Worm (Caenorhabditis elegans): ENCODE measurements around the gene Y69A2AR.1.
A peak's percentile ranks its signal among the peaks of the same experiment; 100 is the strongest.

Y69A2AR.1 gene

DNA sequence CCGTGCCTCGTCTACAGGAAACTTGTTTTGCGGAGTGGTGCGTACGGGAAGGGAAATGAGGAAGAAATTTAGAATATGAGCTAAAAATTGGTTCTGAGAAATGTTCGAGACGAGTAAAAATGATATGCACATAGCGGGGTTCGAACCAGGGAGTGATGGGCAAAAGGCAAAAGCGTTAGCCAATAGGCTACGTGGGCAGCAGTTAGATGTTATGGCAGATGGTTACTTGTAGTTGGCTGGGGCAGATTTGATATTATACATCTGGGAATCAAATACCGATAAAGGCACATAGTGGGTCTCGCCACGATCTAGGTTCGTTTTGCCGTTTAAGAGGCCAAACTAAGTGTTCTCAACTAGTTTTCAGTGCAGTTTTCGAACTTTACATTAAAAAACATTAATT lies 9.5 kb upstream of the Y69A2AR.1 start (continued):
- TF ChIP-seq egl-44 (GFP tag; IDR thresholded peaks at IDR 0.05) (no peak), F57C9.4 (tag; optimal IDR thresholded peaks at IDR 0.05) (no peak), hmg-20 (GFP tag; IDR thresholded peaks at IDR 0.05) (no peak), madf-10 (tag; optimal IDR thresholded peaks at IDR 0.05) (peak; percentile 38), nhr-179 (tag; optimal IDR thresholded peaks at IDR 0.05) (no peak)

DNA sequence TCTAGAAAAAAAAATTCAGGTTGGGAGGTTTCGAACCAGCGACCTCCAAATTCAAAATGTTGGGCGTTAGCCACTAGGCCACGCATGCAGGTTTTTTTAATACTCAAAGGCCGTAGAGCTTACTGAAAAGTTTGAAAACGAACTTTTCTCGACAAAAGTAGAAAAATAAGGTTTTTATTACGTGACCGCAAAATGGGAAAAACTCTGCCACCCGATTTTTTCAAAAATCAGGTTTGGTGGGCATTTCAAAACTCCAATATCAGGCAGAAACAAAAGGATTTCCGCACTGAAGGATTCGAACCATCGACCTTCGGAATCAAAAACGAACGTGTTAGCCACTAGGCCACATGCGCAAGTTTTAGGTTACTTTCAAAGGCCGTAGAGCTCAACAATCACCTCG lies 8.1 kb upstream of the Y69A2AR.1 start:
- TF ChIP-seq zim-3 (tag; optimal IDR thresholded peaks at IDR 0.05) (no peak), dpff-1 (tag; optimal IDR thresholded peaks at IDR 0.05) (no peak), lsy-27 (tag; optimal IDR thresholded peaks at IDR 0.05; ENCODE audit: borderline replicate concordance, insufficient read depth) (no peak), mel-28 (tag; optimal IDR thresholded peaks at IDR 0.05; ENCODE audit: borderline replicate concordance) (no peak), nhr-80 (tag; optimal IDR thresholded peaks at IDR 0.05) (no peak), ets-4 (GFP tag; optimal IDR thresholded peaks at IDR 0.05) (no peak), madf-6 (GFP tag; IDR thresholded peaks at IDR 0.05) (peak; percentile 42; the same call in 1 of the 2 replicates), egrh-3 (GFP tag; IDR thresholded peaks at IDR 0.05) (no peak), efl-1 (GFP tag; optimal IDR thresholded peaks at IDR 0.05) (no peak), him-1 (tag; optimal IDR thresholded peaks at IDR 0.05) (peak; percentile 49), akir-1 (GFP tag; optimal IDR thresholded peaks at IDR 0.05) (no peak), snpc-3.4 (tag; optimal IDR thresholded peaks at IDR 0.05) (peak; percentile 82), Y79H2A.3 (GFP tag; conservative IDR thresholded peaks at IDR 0.05) (no peak), ztf-3 (GFP tag; optimal IDR thresholded peaks at IDR 0.05) (no peak), cebp-1 (GFP tag; IDR thresholded peaks at IDR 0.05) (no peak), cebp-1 (tag; optimal IDR thresholded peaks at IDR 0.05) (peak; percentile 12), T26A5.8 (tag; optimal IDR thresholded peaks at IDR 0.05) (no peak), attf-6 (GFP tag; IDR thresholded peaks at IDR 0.05) (no peak), F33H1.4 (GFP tag; IDR thresholded peaks at IDR 0.05) (no peak), ztf-18 (tag; optimal IDR thresholded peaks at IDR 0.05) (peak; percentile 74), mcd-1 (GFP tag; IDR thresholded peaks at IDR 0.05) (no peak), lag-1 (GFP tag; IDR thresholded peaks at IDR 0.05) (no peak), hrde-1 (tag; optimal IDR thresholded peaks at IDR 0.05; ENCODE audit: borderline replicate concordance) (no peak), madf-3 (GFP tag; IDR thresholded peaks at IDR 0.05) (peak; percentile 34; the same call in 1 of the 2 replicates), F23B12.7 (tag; optimal IDR thresholded peaks at IDR 0.05; ENCODE audit: insufficient read depth) (peak; percentile 23), snpc-4 (GFP tag; optimal IDR thresholded peaks at IDR 0.05) (no peak), snpc-4 (tag; optimal IDR thresholded peaks at IDR 0.05) (peak in 2 of 4 experiments; percentile 28 to 33), F57C9.4 (tag; optimal IDR thresholded peaks at IDR 0.05) (no peak), B0261.1 (tag; optimal IDR thresholded peaks at IDR 0.05) (peak; percentile 93), ztf-26 (tag; optimal IDR thresholded peaks at IDR 0.05) (no peak), ztf-28 (GFP tag; IDR thresholded peaks at IDR 0.05) (no peak), dpl-1 (GFP tag; optimal IDR thresholded peaks at IDR 0.05) (no peak), hmg-1.2 (GFP tag; IDR thresholded peaks at IDR 0.05) (peak; percentile 51; the same call in 1 of the 2 replicates), ztf-25 (GFP tag; IDR thresholded peaks at IDR 0.05) (no peak), bed-2 (GFP tag; IDR thresholded peaks at IDR 0.05) (no peak), let-526 (GFP tag; IDR thresholded peaks at IDR 0.05) (no peak), lin-40 (tag; optimal IDR thresholded peaks at IDR 0.05) (no peak), B0019.2 (GFP tag; conservative IDR thresholded peaks at IDR 0.05) (no peak), ceh-100 (GFP tag; IDR thresholded peaks at IDR 0.05) (no peak), pbrm-1 (GFP tag; IDR thresholded peaks at IDR 0.05) (0 out of 2 replicates have a peak, but pooled peaks have one; percentile 49), nhr-27 (tag; optimal IDR thresholded peaks at IDR 0.05) (no peak), nhr-179 (tag; optimal IDR thresholded peaks at IDR 0.05) (no peak), Y53G8AR.9 (GFP tag; conservative IDR thresholded peaks at IDR 0.05) (no peak), F10E7.11 (tag; optimal IDR thresholded peaks at IDR 0.05) (no peak), madf-10 (tag; optimal IDR thresholded peaks at IDR 0.05) (peak; percentile 15)

Measured in whole organism, young adult.